Worm (Caenorhabditis elegans) whole organism, L1 larva: ENCODE data around the gene T05G5.4.

Source experiments
- F16B12.6 ChIP-seq: fragments of 150-350 bp; optimal IDR thresholded peaks from 2 replicates; lab custom pipeline; 2014; ENCODE audit warnings: missing biosample characterization, missing genetic modification characterization
- ama-1 ChIP-seq: fragments of 150-350 bp; optimal IDR thresholded peaks from 2 replicates; lab custom pipeline; 2014
- blmp-1 ChIP-seq: fragments of 150-350 bp; optimal IDR thresholded peaks from 2 replicates; lab custom pipeline; 2014; ENCODE audit warnings: missing biosample characterization, missing genetic modification characterization
- ceh-63 ChIP-seq: fragments of 200-800 bp; sonication (Bioruptor generic); optimal IDR thresholded peaks from 2 replicates; lab custom pipeline; 2018; ENCODE audit warnings: mild to moderate bottlenecking, missing genetic modification characterization, missing compliant biosample characterization
- ceh-8 ChIP-seq: fragments of 200-800 bp; sonication (Bioruptor generic); optimal IDR thresholded peaks from 2 replicates; lab custom pipeline; 2018; ENCODE audit warnings: mild to moderate bottlenecking, missing genetic modification characterization, moderate library complexity, missing compliant biosample characterization
- ceh-82 ChIP-seq, 3 experiments: fragments of 150-350 bp in 1 of 3; sonication (generic microtip) in 2 of 3; optimal IDR thresholded peaks; 2 replicates each; lab custom pipeline; 2014 to 2017; ENCODE audit warnings: missing biosample characterization in 3 of 3, missing genetic modification characterization in 3 of 3
- ceh-88 ChIP-seq: fragments of 200-800 bp; sonication (Bioruptor generic); IDR thresholded peaks from 2 replicates; pipeline ENCODE4 v1.3.6; 2022; ENCODE audit warnings: missing genetic modification characterization, missing compliant biosample characterization
- ceh-90 ChIP-seq: sonication (generic microtip); optimal IDR thresholded peaks from 2 replicates; lab custom pipeline; 2016; ENCODE audit warnings: missing genetic modification characterization, missing compliant biosample characterization
- ces-1 ChIP-seq: fragments of 150-350 bp; optimal IDR thresholded peaks from 2 replicates; lab custom pipeline; 2014; ENCODE audit warnings: missing biosample characterization, missing genetic modification reagents, missing genetic modification characterization
- dpl-1 ChIP-seq, 3 experiments: fragments of 150-350 bp in 2 of 3; sonication (generic microtip) in 1 of 3; optimal IDR thresholded peaks; 2 replicates each; lab custom pipeline; 2014 to 2017; ENCODE audit warnings: missing biosample characterization in 3 of 3, missing genetic modification characterization in 3 of 3, missing genetic modification reagents in 3 of 3
- dsc-1 ChIP-seq: sonication (generic microtip); optimal IDR thresholded peaks from 2 replicates; lab custom pipeline; 2016; ENCODE audit warnings: mild to moderate bottlenecking, missing genetic modification characterization, missing compliant biosample characterization
- efl-1 ChIP-seq, 4 experiments: fragments of 150-350 bp; optimal IDR thresholded peaks in 3 of 4; peaks in 1 of 4; 1 replicate in 1 of 4; 2 replicates in 3 of 4; lab custom pipeline; 2014; ENCODE audit warnings: missing biosample characterization in 2 of 4, missing genetic modification characterization in 2 of 4, missing genetic modification reagents in 2 of 4
- efl-3 ChIP-seq: fragments of 200-800 bp; sonication (Bioruptor generic); optimal IDR thresholded peaks from 2 replicates; lab custom pipeline; 2018; ENCODE audit warnings: mild to moderate bottlenecking, missing genetic modification characterization, missing compliant biosample characterization
- egl-13 ChIP-seq: sonication (generic microtip); optimal IDR thresholded peaks from 2 replicates; lab custom pipeline; 2016; ENCODE audit warnings: missing genotype, missing genetic modification reagents, missing genetic modification characterization, missing compliant biosample characterization
- fkh-10 ChIP-seq: sonication (generic microtip); optimal IDR thresholded peaks from 2 replicates; lab custom pipeline; 2017; ENCODE audit warnings: missing biosample characterization, missing genetic modification reagents, missing genetic modification characterization
- fkh-8 ChIP-seq: sonication (generic microtip); optimal IDR thresholded peaks from 2 replicates; lab custom pipeline; 2016; ENCODE audit warnings: mild to moderate bottlenecking, missing genetic modification characterization, missing compliant biosample characterization
- grh-1 ChIP-seq: fragments of 200-800 bp; sonication (Bioruptor generic); IDR thresholded peaks from 2 replicates; pipeline ENCODE4 v1.3.6; 2022; ENCODE audit warnings: missing genetic modification reagents, missing genetic modification characterization, missing compliant biosample characterization
- hlh-4 ChIP-seq: sonication (generic microtip); optimal IDR thresholded peaks from 2 replicates; lab custom pipeline; 2016; ENCODE audit warnings: mild to moderate bottlenecking, missing genetic modification characterization, missing compliant biosample characterization
- irx-1 ChIP-seq: sonication (generic microtip); optimal IDR thresholded peaks from 2 replicates; lab custom pipeline; 2016; ENCODE audit warnings: missing genetic modification characterization, missing compliant biosample characterization
- lin-13 ChIP-seq: fragments of 150-350 bp; optimal IDR thresholded peaks from 2 replicates; lab custom pipeline; 2014; ENCODE audit warnings: missing biosample characterization, missing genetic modification reagents, missing genetic modification characterization
- lin-14 ChIP-seq: fragments of 200-800 bp; sonication (Bioruptor generic); optimal IDR thresholded peaks from 2 replicates; lab custom pipeline; 2018; ENCODE audit warnings: mild to moderate bottlenecking, missing genetic modification characterization, moderate library complexity, missing compliant biosample characterization
- lin-35 ChIP-seq, 2 experiments: fragments of 150-350 bp; optimal IDR thresholded peaks; 2 replicates each; lab custom pipeline; 2014; ENCODE audit warnings: missing biosample characterization in 2 of 2, missing genetic modification characterization in 2 of 2, missing genetic modification reagents in 2 of 2
- lsy-2 ChIP-seq, 2 experiments: fragments of 150-350 bp; optimal IDR thresholded peaks; 2 replicates each; lab custom pipeline; 2014; ENCODE audit warnings: missing biosample characterization in 2 of 2, missing genetic modification characterization in 2 of 2
- mab-9 ChIP-seq: fragments of 200-800 bp; sonication (Bioruptor generic); IDR thresholded peaks from 2 replicates; pipeline ENCODE4 v1.3.6; 2022; ENCODE audit warnings: missing genetic modification reagents, missing genetic modification characterization, missing compliant biosample characterization
- mep-1 ChIP-seq: fragments of 150-350 bp; optimal IDR thresholded peaks from 2 replicates; lab custom pipeline; 2014; ENCODE audit warnings: missing biosample characterization, missing genetic modification characterization
- nhr-19 ChIP-seq: fragments of 200-800 bp; sonication (Bioruptor generic); conservative IDR thresholded peaks from 2 replicates; pipeline ENCODE4 v1.3.6; 2022; ENCODE audit warnings: missing genetic modification characterization, missing compliant biosample characterization
- nhr-20 ChIP-seq: sonication (generic microtip); optimal IDR thresholded peaks from 2 replicates; lab custom pipeline; 2016; ENCODE audit warnings: mild to moderate bottlenecking, missing genetic modification characterization, missing compliant biosample characterization
- nhr-47 ChIP-seq: sonication (generic microtip); optimal IDR thresholded peaks from 2 replicates; lab custom pipeline; 2016; ENCODE audit warnings: mild to moderate bottlenecking, missing genetic modification characterization, moderate library complexity, missing compliant biosample characterization
- nhr-71 ChIP-seq: sonication (generic microtip); optimal IDR thresholded peaks from 2 replicates; lab custom pipeline; 2016; ENCODE audit warnings: mild to moderate bottlenecking, missing genetic modification characterization, moderate library complexity, missing compliant biosample characterization
- nhr-76 ChIP-seq: sonication (generic microtip); optimal IDR thresholded peaks from 2 replicates; lab custom pipeline; 2017; ENCODE audit warnings: missing biosample characterization, missing genetic modification characterization
- nhr-85 ChIP-seq: sonication (generic microtip); peaks from one replicate; lab custom pipeline; 2016; ENCODE audit warnings: missing genetic modification characterization, inconsistent platforms, missing compliant biosample characterization
- pax-3 ChIP-seq: fragments of 200-800 bp; sonication (Bioruptor generic); optimal IDR thresholded peaks from 2 replicates; lab custom pipeline; 2018; ENCODE audit warnings: mild to moderate bottlenecking, missing genetic modification characterization, moderate library complexity, missing compliant biosample characterization
- rnt-1 ChIP-seq: sonication (generic microtip); optimal IDR thresholded peaks from 2 replicates; lab custom pipeline; 2016; ENCODE audit warnings: mild to moderate bottlenecking, missing genetic modification characterization, moderate library complexity, missing compliant biosample characterization
- skn-1 ChIP-seq: fragments of 150-350 bp; optimal IDR thresholded peaks from 2 replicates; lab custom pipeline; 2014; ENCODE audit warnings: missing biosample characterization, missing genetic modification characterization
- snu-23 ChIP-seq: sonication (generic microtip); optimal IDR thresholded peaks from 2 replicates; lab custom pipeline; 2016; ENCODE audit warnings: missing genetic modification characterization, missing compliant biosample characterization
- sox-4 ChIP-seq: sonication (generic microtip); optimal IDR thresholded peaks from 2 replicates; lab custom pipeline; 2016; ENCODE audit warnings: missing genetic modification characterization, missing compliant biosample characterization
- swsn-7 ChIP-seq: sonication (generic microtip); optimal IDR thresholded peaks from 2 replicates; lab custom pipeline; 2016; ENCODE audit warnings: missing genetic modification characterization, missing compliant biosample characterization
- tbx-2 ChIP-seq: sonication (generic microtip); optimal IDR thresholded peaks from 2 replicates; lab custom pipeline; 2016; ENCODE audit warnings: missing genetic modification characterization, missing compliant biosample characterization
- unc-130 ChIP-seq: fragments of 150-350 bp; optimal IDR thresholded peaks from 2 replicates; lab custom pipeline; 2017; ENCODE audit warnings: missing biosample characterization, missing genetic modification characterization, inconsistent platforms
- unc-30 ChIP-seq: sonication (generic microtip); optimal IDR thresholded peaks from 2 replicates; lab custom pipeline; 2017; ENCODE audit warnings: missing biosample characterization, missing genetic modification characterization
- unc-62 ChIP-seq: fragments of 150-350 bp; optimal IDR thresholded peaks from 2 replicates; lab custom pipeline; 2014; ENCODE audit warnings: missing biosample characterization, missing genetic modification reagents, missing genetic modification characterization
- unc-86 ChIP-seq: sonication (generic microtip); optimal IDR thresholded peaks from 2 replicates; lab custom pipeline; 2016; ENCODE audit warnings: missing genetic modification characterization, missing compliant biosample characterization
- xbp-1 ChIP-seq: sonication (generic microtip); optimal IDR thresholded peaks from 2 replicates; lab custom pipeline; 2016; ENCODE audit warnings: missing genetic modification characterization, missing compliant biosample characterization
- ztf-11 ChIP-seq, 2 experiments: sonication (generic microtip); optimal IDR thresholded peaks; 2 replicates each; lab custom pipeline; 2016 to 2017; ENCODE audit warnings: missing genetic modification characterization in 2 of 2, missing biosample characterization in 1 of 2, missing compliant biosample characterization in 1 of 2
- ztf-4 ChIP-seq: fragments of 150-350 bp; optimal IDR thresholded peaks from 2 replicates; lab custom pipeline; 2014; ENCODE audit warnings: missing biosample characterization, missing genetic modification characterization

T05G5.4 gene

ce11 chrIII:9703747-9704605 is 44.8 kb upstream of the T05G5.4 start:
- TF ChIP-seq mab-9 (GFP tag; lab: Robert Waterston, UW) (peak; percentile 31; the same call in 1 of the 2 replicates), xbp-1 (peak; percentile 7), blmp-1 (tag; lab: Kevin White, UChicago) (peak; percentile 90), lsy-2 (tag; optimal IDR thresholded peaks at IDR 0.05; lab: Kevin White, UChicago) (peak in 1 of 2 experiments; percentile 67), tbx-2 (tag; lab: Kevin White, UChicago) (peak; percentile 62), egl-13 (peak; percentile 30), lin-13 (peak; percentile 40), hlh-4 (tag; lab: Kevin White, UChicago) (no peak), F16B12.6 (tag; lab: Kevin White, UChicago) (peak; percentile 14), swsn-7 (tag; lab: Kevin White, UChicago) (peak; percentile 45), dpl-1 (GFP tag; optimal IDR thresholded peaks at IDR 0.05; lab: Kevin White, UChicago) (peak in 1 of 3 experiments; percentile 6), ces-1 (GFP tag; lab: Kevin White, UChicago) (no peak), fkh-10 (GFP tag; lab: Kevin White, UChicago) (peak; percentile 38), nhr-71 (peak; percentile 51), efl-1 (optimal IDR thresholded peaks at IDR 0.05; lab: Kevin White, UChicago) (no peak), efl-1 (GFP tag; optimal IDR thresholded peaks at IDR 0.05 in 1 of 2; lab: Kevin White, UChicago) (peak in 1 of 2 experiments; percentile 61), lin-35 (GFP tag; optimal IDR thresholded peaks at IDR 0.05; lab: Kevin White, UChicago) (peak; percentile 14 to 25), ceh-90 (tag; lab: Kevin White, UChicago) (no peak), nhr-85 (tag; lab: Kevin White, UChicago) (peak; percentile 47), ztf-4 (tag; lab: Kevin White, UChicago) (no peak), unc-130 (tag; lab: Kevin White, UChicago) (no peak), sox-4 (peak; percentile 8), irx-1 (tag; lab: Kevin White, UChicago) (no peak), grh-1 (no peak), efl-3 (GFP tag; lab: Kevin White, UChicago) (no peak), nhr-76 (no peak), nhr-47 (peak; percentile 62), lin-14 (peak; percentile 89), unc-86 (peak; percentile 59), rnt-1 (tag; lab: Kevin White, UChicago) (peak; percentile 33), ceh-8 (GFP tag; lab: Kevin White, UChicago) (peak; percentile 70), nhr-20 (tag; lab: Kevin White, UChicago) (peak; percentile 24), unc-30 (tag; lab: Kevin White, UChicago) (no peak), snu-23 (GFP tag; lab: Kevin White, UChicago) (peak; percentile 37), skn-1 (tag; lab: Kevin White, UChicago) (peak; percentile 33), ceh-88 (GFP tag; lab: Robert Waterston, UW) (0 out of 2 replicates have a peak, but pooled peaks have one; percentile 14), unc-62 (GFP tag; lab: Kevin White, UChicago) (no peak), fkh-8 (tag; lab: Kevin White, UChicago) (peak; percentile 82), nhr-19 (0 out of 2 replicates have a peak, but pooled peaks have one; percentile 8), ceh-82 (tag; optimal IDR thresholded peaks at IDR 0.05; lab: Kevin White, UChicago) (peak in 2 of 3 experiments; percentile 2 to 31), dsc-1 (tag; lab: Kevin White, UChicago) (peak; percentile 76), mep-1 (tag; lab: Kevin White, UChicago) (peak; percentile 55), pax-3 (tag; lab: Kevin White, UChicago) (no peak), ztf-11 (tag; optimal IDR thresholded peaks at IDR 0.05; lab: Kevin White, UChicago) (peak in 1 of 2 experiments; percentile 40), ceh-63 (GFP tag; lab: Kevin White, UChicago) (no peak), ama-1 (lab: Kevin White, UChicago) (no peak)
